Worm (Caenorhabditis elegans): ENCODE data around the gene mbf-1.

mbf-1 gene

DNA sequence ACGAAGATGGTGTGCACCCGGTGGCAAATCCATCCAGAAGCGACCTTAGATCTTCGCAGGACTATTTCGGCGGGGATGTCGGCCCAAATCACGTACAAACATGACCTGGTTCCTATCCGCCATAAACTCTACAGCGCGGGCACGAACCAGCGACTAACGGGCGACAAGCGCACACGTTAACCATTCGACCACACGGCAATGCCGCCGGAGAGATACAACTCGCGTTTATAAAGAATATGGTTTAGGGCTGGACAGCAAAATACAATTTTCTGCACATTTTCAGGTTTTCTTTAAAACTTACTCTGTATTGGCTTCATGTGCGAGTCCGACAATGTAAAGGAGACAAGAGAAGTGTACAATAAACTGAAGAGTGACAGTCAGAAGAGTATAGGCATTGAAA lies 6.1 kb downstream of the mbf-1 start (continued):
- TF ChIP-seq nfyb-1 (GFP tag; IDR thresholded peaks at IDR 0.05) (peak; percentile 90), mxl-1 (tag; optimal IDR thresholded peaks at IDR 0.05) (peak; percentile 94), nhr-80 (tag; optimal IDR thresholded peaks at IDR 0.05) (peak; percentile 62), ztf-18 (tag; optimal IDR thresholded peaks at IDR 0.05) (peak; percentile 83), egrh-3 (GFP tag; IDR thresholded peaks at IDR 0.05) (peak; percentile 50), rcor-1 (GFP tag; IDR thresholded peaks at IDR 0.05) (peak; percentile 86), T07F8.4 (tag; optimal IDR thresholded peaks at IDR 0.05) (peak; percentile 93), tbx-9 (tag; optimal IDR thresholded peaks at IDR 0.05; ENCODE audit: borderline replicate concordance) (peak; percentile 53), rec-8 (tag; optimal IDR thresholded peaks at IDR 0.05) (peak; percentile 76 to 97), xnd-1 (tag; optimal IDR thresholded peaks at IDR 0.05) (no peak), F37B4.10 (GFP tag; IDR thresholded peaks at IDR 0.05) (peak; percentile 95), ceh-40 (GFP tag; IDR thresholded peaks at IDR 0.05) (peak; percentile 90), F55B11.4 (tag; optimal IDR thresholded peaks at IDR 0.05; ENCODE audit: borderline replicate concordance, insufficient read depth) (peak; percentile 40), pha-4 (tag; optimal IDR thresholded peaks at IDR 0.05) (no peak), Y53G8AR.9 (GFP tag; conservative IDR thresholded peaks at IDR 0.05) (peak; percentile 86), bed-1 (GFP tag; IDR thresholded peaks at IDR 0.05) (0 out of 2 replicates have a peak, but pooled peaks have one; percentile 91), snpc-3.4 (tag; optimal IDR thresholded peaks at IDR 0.05) (peak; percentile 84), ceh-79 (tag; optimal IDR thresholded peaks at IDR 0.05) (peak; percentile 99), snpc-4 (GFP tag; optimal IDR thresholded peaks at IDR 0.05) (peak; percentile 68), snpc-4 (tag; optimal IDR thresholded peaks at IDR 0.05) (peak; percentile 33 to 70 (median 64)), egl-18 (GFP tag; IDR thresholded peaks at IDR 0.05) (peak; percentile 89), B0261.1 (tag; optimal IDR thresholded peaks at IDR 0.05) (peak; percentile 87), hrde-1 (tag; optimal IDR thresholded peaks at IDR 0.05; ENCODE audit: borderline replicate concordance) (peak; percentile 92), fkh-3 (tag; optimal IDR thresholded peaks at IDR 0.05) (peak; percentile 90), repo-1 (tag; optimal IDR thresholded peaks at IDR 0.05) (peak; percentile 89), chd-7 (tag; optimal IDR thresholded peaks at IDR 0.05) (peak; percentile 89), attf-3 (GFP tag; conservative IDR thresholded peaks at IDR 0.05) (peak; percentile 72), ZK185.1 (tag; optimal IDR thresholded peaks at IDR 0.05; ENCODE audit: poor library complexity, severe bottlenecking) (peak; percentile 94), bed-2 (GFP tag; IDR thresholded peaks at IDR 0.05) (peak; percentile 75), B0035.1 (tag; optimal IDR thresholded peaks at IDR 0.05) (peak; percentile 74), egl-44 (GFP tag; IDR thresholded peaks at IDR 0.05) (peak; percentile 97), Y56A3A.18 (GFP tag; IDR thresholded peaks at IDR 0.05) (peak; percentile 90), Y53F4B.3 (GFP tag; IDR thresholded peaks at IDR 0.05) (no peak), T26A5.8 (tag; optimal IDR thresholded peaks at IDR 0.05) (peak; percentile 87), dpl-1 (GFP tag; optimal IDR thresholded peaks at IDR 0.05) (peak; percentile 2), zfh-2 (GFP tag; conservative IDR thresholded peaks at IDR 0.05) (peak; percentile 90), C17E4.6 (GFP tag; IDR thresholded peaks at IDR 0.05) (peak; percentile 78; the same call in 1 of the 2 replicates), F39B2.1 (GFP tag; IDR thresholded peaks at IDR 0.05) (peak; percentile 40; the same call in 1 of the 2 replicates), nhr-179 (tag; optimal IDR thresholded peaks at IDR 0.05) (peak; percentile 68), attf-6 (GFP tag; IDR thresholded peaks at IDR 0.05) (peak; percentile 84), lin-35 (GFP tag; optimal IDR thresholded peaks at IDR 0.05) (peak in 1 of 3 experiments; percentile 40), ccch-3 (GFP tag; optimal IDR thresholded peaks at IDR 0.05) (no peak), hlh-12 (tag; optimal IDR thresholded peaks at IDR 0.05) (peak; percentile 62), mcd-1 (GFP tag; IDR thresholded peaks at IDR 0.05) (peak; percentile 70), C06A6.2 (GFP tag; conservative IDR thresholded peaks at IDR 0.05) (peak; percentile 46; the same call in 1 of the 2 replicates), K11D2.4 (GFP tag; IDR thresholded peaks at IDR 0.05) (peak; percentile 72; the same call in 1 of the 2 replicates), snpc-1.1 (tag; optimal IDR thresholded peaks at IDR 0.05; ENCODE audit: insufficient read depth) (peak; percentile 67), dpff-1 (tag; optimal IDR thresholded peaks at IDR 0.05) (peak; percentile 63)
